Fruit fly (Drosophila melanogaster) whole organism, embryonic: ENCODE measurements around the gene CG44158.

Source experiments
- CG10209 ChIP-seq: fragments of 200-800 bp; sonication (Bioruptor generic); optimal IDR thresholded peaks from 3 replicates; lab custom pipeline; 2017; ENCODE audit warnings: missing biosample characterization, mild to moderate bottlenecking, missing genetic modification characterization, missing genetic modification reagents
- CG10267 ChIP-seq: fragments of 200-800 bp; sonication (Bioruptor generic); optimal IDR thresholded peaks from 2 replicates; lab custom pipeline; 2018; ENCODE audit warnings: missing biosample characterization, mild to moderate bottlenecking, missing genetic modification characterization, moderate library complexity
- CG10543 ChIP-seq: fragments of 200-800 bp; sonication (Bioruptor generic); optimal IDR thresholded peaks from 3 replicates; lab custom pipeline; 2017; ENCODE audit warnings: missing biosample characterization, mild to moderate bottlenecking, missing genetic modification characterization, moderate library complexity
- CG11695 ChIP-seq: fragments of 200-800 bp; sonication (Bioruptor generic); IDR thresholded peaks from 3 replicates; pipeline ENCODE4 v1.3.6; 2022; ENCODE audit warnings: missing biosample characterization, missing genetic modification characterization
- CG12071 ChIP-seq: fragments of 200-800 bp; sonication (Bioruptor generic); optimal IDR thresholded peaks from 3 replicates; lab custom pipeline; 2018; ENCODE audit warnings: missing biosample characterization, mild to moderate bottlenecking, missing genetic modification characterization
- CG13624 ChIP-seq: fragments of 200-800 bp; sonication (Bioruptor generic); optimal IDR thresholded peaks from 2 replicates; lab custom pipeline; 2016; ENCODE audit warnings: missing biosample characterization, missing genetic modification characterization
- CG14667 ChIP-seq: fragments of 200-800 bp; sonication (Bioruptor generic); IDR thresholded peaks from 2 replicates; pipeline ENCODE4 v1.3.6; 2022; ENCODE audit warnings: missing biosample characterization, missing genetic modification characterization
- CG14965 ChIP-seq: fragments of 200-800 bp; sonication (Bioruptor generic); optimal IDR thresholded peaks from 2 replicates; lab custom pipeline; 2016; ENCODE audit warnings: missing biosample characterization, missing genetic modification characterization, borderline replicate concordance
- CG2875 ChIP-seq: fragments of 200-800 bp; sonication (Bioruptor generic); optimal IDR thresholded peaks from 2 replicates; lab custom pipeline; 2017; ENCODE audit warnings: missing biosample characterization, mild to moderate bottlenecking, missing genetic modification characterization, missing genetic modification reagents
- CG31224 ChIP-seq: fragments of 200-800 bp; sonication (Bioruptor generic); IDR thresholded peaks from 2 replicates; pipeline ENCODE4 v1.3.6; 2022; ENCODE audit warnings: missing biosample characterization, missing genetic modification characterization
- CG33557 ChIP-seq: fragments of 200-800 bp; sonication (Bioruptor generic); optimal IDR thresholded peaks from 2 replicates; lab custom pipeline; 2019; ENCODE audit warnings: missing biosample characterization, mild to moderate bottlenecking, missing genetic modification characterization, moderate library complexity
- CG34224 ChIP-seq: fragments of 200-800 bp; sonication (Bioruptor generic); IDR thresholded peaks from 3 replicates; pipeline ENCODE4 v1.3.6; 2022; ENCODE audit warnings: missing biosample characterization, missing genetic modification characterization; ENCODE audit not compliant: partially characterized antibody
- CG3726 ChIP-seq: fragments of 200-800 bp; sonication (Bioruptor generic); IDR thresholded peaks from 3 replicates; pipeline ENCODE4, ENCODE4 v1.3.6; 2022; ENCODE audit warnings: missing biosample characterization, missing genetic modification characterization
- CG4617 ChIP-seq: fragments of 200-800 bp; sonication (Bioruptor generic); optimal IDR thresholded peaks from 3 replicates; lab custom pipeline; 2016; ENCODE audit warnings: missing biosample characterization, missing genetic modification characterization, borderline replicate concordance
- CG4730 ChIP-seq: fragments of 200-800 bp; sonication (Bioruptor generic); IDR thresholded peaks from 2 replicates; pipeline ENCODE4 v1.3.6; 2022; ENCODE audit warnings: missing biosample characterization, missing genetic modification characterization
- CG6654 ChIP-seq: fragments of 200-800 bp; sonication (Bioruptor generic); optimal IDR thresholded peaks from 2 replicates; lab custom pipeline; 2017; ENCODE audit warnings: missing biosample characterization, mild to moderate bottlenecking, missing genetic modification characterization
- CG6854 ChIP-seq: fragments of 200-800 bp; sonication (Bioruptor generic); optimal IDR thresholded peaks from 3 replicates; lab custom pipeline; 2017; ENCODE audit warnings: missing biosample characterization, mild to moderate bottlenecking, missing genetic modification characterization
- CG7745 ChIP-seq: fragments of 200-800 bp; sonication (Bioruptor generic); optimal IDR thresholded peaks from 2 replicates; lab custom pipeline; 2018; ENCODE audit warnings: missing biosample characterization, mild to moderate bottlenecking, missing genetic modification characterization, moderate library complexity
- CHES-1-like ChIP-seq: fragments of 200-800 bp; sonication (Bioruptor generic); optimal IDR thresholded peaks from 2 replicates; lab custom pipeline; 2016; ENCODE audit warnings: missing biosample characterization, missing genetic modification characterization
- CTCF ChIP-seq: fragments of 200-800 bp; sonication (Bioruptor generic); optimal IDR thresholded peaks from 2 replicates; lab custom pipeline; 2017; ENCODE audit warnings: missing biosample characterization, mild to moderate bottlenecking, missing genetic modification characterization, moderate library complexity
- CkIIα-i1 ChIP-seq: fragments of 200-800 bp; sonication (Bioruptor generic); IDR thresholded peaks from 2 replicates; pipeline ENCODE4 v1.3.6; 2022; ENCODE audit warnings: missing biosample characterization, missing genetic modification characterization
- Dref ChIP-seq: fragments of 200-800 bp; sonication (Bioruptor generic); IDR thresholded peaks from 2 replicates; pipeline ENCODE4 v1.3.6; 2022; ENCODE audit warnings: missing biosample characterization, missing genetic modification characterization
- Ets65A ChIP-seq: fragments of 200-800 bp; sonication (Bioruptor generic); peaks from one replicate; lab custom pipeline; 2016; ENCODE audit warnings: missing biosample characterization, missing genetic modification characterization
- Ets97D ChIP-seq: fragments of 200-800 bp; sonication (Bioruptor generic); optimal IDR thresholded peaks from 3 replicates; lab custom pipeline; 2016; ENCODE audit warnings: missing biosample characterization, missing genetic modification characterization
- Gug ChIP-seq: fragments of 200-800 bp; sonication (Bioruptor generic); IDR thresholded peaks from 4 replicates; pipeline ENCODE4 v1.3.6; 2022; ENCODE audit warnings: missing biosample characterization, missing genetic modification characterization
- HHEX ChIP-seq: fragments of 200-800 bp; sonication (Bioruptor generic); optimal IDR thresholded peaks from 3 replicates; lab custom pipeline; 2017; ENCODE audit warnings: missing biosample characterization, mild to moderate bottlenecking, missing genetic modification characterization, missing genetic modification reagents
- HLHmδ ChIP-seq: fragments of 200-800 bp; sonication (Bioruptor generic); optimal IDR thresholded peaks from 2 replicates; lab custom pipeline; 2018; ENCODE audit warnings: missing biosample characterization, mild to moderate bottlenecking, missing genetic modification characterization, moderate library complexity
- Mad ChIP-seq: fragments of 200-800 bp; sonication (Bioruptor generic); optimal IDR thresholded peaks from 2 replicates; lab custom pipeline; 2016; ENCODE audit warnings: missing biosample characterization, missing genetic modification characterization
- NC2α ChIP-seq: fragments of 200-800 bp; sonication (Bioruptor generic); optimal IDR thresholded peaks from 2 replicates; lab custom pipeline; 2016; ENCODE audit warnings: missing biosample characterization, missing genetic modification characterization
- NfI ChIP-seq: fragments of 200-800 bp; sonication (Bioruptor generic); optimal IDR thresholded peaks from 3 replicates; lab custom pipeline; 2018; ENCODE audit warnings: missing biosample characterization, mild to moderate bottlenecking, missing genetic modification characterization, moderate library complexity
- Optix ChIP-seq: fragments of 200-800 bp; sonication (Bioruptor generic); IDR thresholded peaks from 3 replicates; pipeline ENCODE4 v1.3.6; 2022; ENCODE audit warnings: missing biosample characterization, missing genetic modification characterization
- TFAM ChIP-seq: fragments of 200-800 bp; sonication (Bioruptor generic); optimal IDR thresholded peaks from 2 replicates; lab custom pipeline; 2017; ENCODE audit warnings: missing biosample characterization, missing genetic modification characterization, inconsistent platforms
- amos ChIP-seq: fragments of 200-800 bp; sonication (Bioruptor generic); IDR thresholded peaks from 2 replicates; pipeline ENCODE4 v1.3.6; 2022; ENCODE audit warnings: missing biosample characterization, missing genetic modification characterization; ENCODE audit not compliant: partially characterized antibody
- ap ChIP-seq: fragments of 200-800 bp; sonication (Bioruptor generic); IDR thresholded peaks from 2 replicates; pipeline ENCODE4 v1.3.6; 2022; ENCODE audit warnings: missing biosample characterization, missing genetic modification characterization
- az2 ChIP-seq: fragments of 200-800 bp; sonication (Bioruptor generic); optimal IDR thresholded peaks from 3 replicates; lab custom pipeline; 2016; ENCODE audit warnings: missing biosample characterization, missing genetic modification characterization
- danr ChIP-seq: fragments of 200-800 bp; sonication (Bioruptor generic); IDR thresholded peaks from 2 replicates; pipeline ENCODE4 v1.3.6; 2022; ENCODE audit warnings: missing biosample characterization, missing genetic modification characterization
- en ChIP-seq: fragments of 200-800 bp; sonication (Bioruptor generic); optimal IDR thresholded peaks from 2 replicates; lab custom pipeline; 2016; ENCODE audit warnings: missing biosample characterization, missing genetic modification characterization
- exex ChIP-seq: fragments of 200-800 bp; sonication (Bioruptor generic); optimal IDR thresholded peaks from 4 replicates; lab custom pipeline; 2018; ENCODE audit warnings: missing biosample characterization, mild to moderate bottlenecking, missing genetic modification characterization, moderate library complexity
- ftz-f1 ChIP-seq: fragments of 200-800 bp; sonication (Bioruptor generic); optimal IDR thresholded peaks from 2 replicates; lab custom pipeline; 2016; ENCODE audit warnings: missing biosample characterization, missing genetic modification characterization
- gsb-n ChIP-seq: fragments of 200-800 bp; sonication (Bioruptor generic); optimal IDR thresholded peaks from 3 replicates; lab custom pipeline; 2018; ENCODE audit warnings: missing biosample characterization, mild to moderate bottlenecking, missing genetic modification characterization
- ham ChIP-seq: fragments of 200-800 bp; sonication (Bioruptor generic); IDR thresholded peaks from 2 replicates; pipeline ENCODE4 v1.3.6; 2022; ENCODE audit warnings: missing biosample characterization, missing genetic modification characterization
- hkb ChIP-seq, 2 experiments: fragments of 200-800 bp in 1 of 2; fragments of >200 bp in 1 of 2; sonication (Bioruptor generic) in 1 of 2; IDR thresholded peaks in 1 of 2; optimal IDR thresholded peaks in 1 of 2; 2 replicates each; pipeline versions ENCODE4 v1.3.6 to Lab custom; 2017 to 2022; ENCODE audit warnings: missing biosample characterization in 1 of 2, missing genetic modification characterization in 1 of 2
- inv ChIP-seq: fragments of 200-800 bp; sonication (Bioruptor generic); IDR thresholded peaks from 2 replicates; pipeline ENCODE4 v1.3.6; 2022; ENCODE audit warnings: missing biosample characterization, missing genetic modification characterization; ENCODE audit not compliant: partially characterized antibody
- knrl ChIP-seq: fragments of 200-800 bp; sonication (Bioruptor generic); IDR thresholded peaks from 3 replicates; pipeline ENCODE4 v1.3.6; 2022; ENCODE audit warnings: missing biosample characterization, missing genetic modification characterization; ENCODE audit not compliant: partially characterized antibody
- pan ChIP-seq, 4 experiments: fragments of >200 bp in 3 of 4; fragments of 200-800 bp in 1 of 4; sonication (Bioruptor generic) in 1 of 4; optimal IDR thresholded peaks in 3 of 4; IDR thresholded peaks in 1 of 4; 2 replicates each; pipeline versions ENCODE4 v1.3.6 to Lab custom; 2017 to 2022; ENCODE audit warnings: missing biosample characterization in 2 of 4, missing genetic modification characterization in 2 of 4, mixed read lengths in 1 of 4
- peb ChIP-seq: fragments of 200-800 bp; sonication (Bioruptor generic); IDR thresholded peaks from 2 replicates; pipeline ENCODE4 v1.3.6; 2022; ENCODE audit warnings: missing biosample characterization, missing genetic modification characterization
- seq ChIP-seq: fragments of 200-800 bp; sonication (Bioruptor generic); IDR thresholded peaks from 2 replicates; pipeline ENCODE4 v1.3.6; 2022; ENCODE audit warnings: missing biosample characterization, missing genetic modification characterization
- slp2 ChIP-seq: fragments of 200-800 bp; sonication (Bioruptor generic); optimal IDR thresholded peaks from 2 replicates; lab custom pipeline; 2016; ENCODE audit warnings: missing biosample characterization, missing genetic modification characterization
- sob ChIP-seq: fragments of 200-800 bp; sonication (Bioruptor generic); IDR thresholded peaks from 2 replicates; pipeline ENCODE4 v1.3.6; 2022; ENCODE audit warnings: missing biosample characterization, missing genetic modification characterization
- stc ChIP-seq: fragments of 200-800 bp; sonication (Bioruptor generic); IDR thresholded peaks from 2 replicates; pipeline ENCODE4 v1.3.6; 2022; ENCODE audit warnings: missing biosample characterization, missing genetic modification characterization

The CG44158 gene

DNA sequence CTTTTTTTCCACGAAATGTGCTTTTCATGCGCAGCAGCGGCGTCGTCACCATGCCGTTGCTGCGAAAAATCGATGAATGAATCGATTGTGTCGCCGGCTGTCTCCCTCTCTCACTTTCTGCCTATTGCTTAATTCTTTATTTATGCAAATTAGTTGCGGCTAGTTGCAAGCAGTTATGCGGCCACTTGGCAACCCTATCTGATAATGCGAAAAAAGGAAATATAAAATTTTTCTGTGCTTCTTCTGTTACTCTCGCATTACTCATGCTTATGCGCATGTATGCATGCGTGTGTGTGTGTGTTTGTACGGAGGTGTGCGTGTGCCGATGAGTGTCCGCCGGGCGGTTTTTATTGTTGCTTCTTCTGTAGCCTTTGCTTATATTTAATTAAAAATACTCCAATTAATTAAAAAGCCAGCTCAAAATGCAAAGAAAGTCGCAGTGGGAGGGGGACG is 35.2 kb downstream of the CG44158 start (continued):
- TF ChIP-seq NC2α (GFP tag; lab: Kevin White, UChicago), result no peak
- TF ChIP-seq CG3726 (GFP tag; lab: Robert Waterston, UW), result no peak
- TF ChIP-seq TFAM, result no peak
- peak; percentile 30; the same call in 1 of the 3 replicates for TF ChIP-seq knrl (GFP tag; lab: Robert Waterston, UW)
- 0 out of 2 replicates have a peak, but pooled peaks have one; percentile 3 for TF ChIP-seq seq (GFP tag; lab: Robert Waterston, UW)
- no peak for TF ChIP-seq CG10543
- no peak for TF ChIP-seq stc (GFP tag; lab: Robert Waterston, UW)
- TF ChIP-seq CG10267 (tag; lab: Kevin White, UChicago), result no peak
- TF ChIP-seq CG12071, result peak; percentile 58
- TF ChIP-seq CG6854 (GFP tag; lab: Kevin White, UChicago), result peak; percentile 27
- TF ChIP-seq CG13624, result no peak
- TF ChIP-seq CG7745, result no peak
- no peak for TF ChIP-seq Mad (GFP tag; lab: Kevin White, UChicago)
- no peak for TF ChIP-seq CG2875 (GFP tag; lab: Kevin White, UChicago)
- no peak for TF ChIP-seq amos (GFP tag; lab: Robert Waterston, UW)
- no peak for TF ChIP-seq Dref
- TF ChIP-seq NfI (GFP tag; lab: Kevin White, UChicago), result no peak
- no peak for TF ChIP-seq inv (GFP tag; lab: Robert Waterston, UW)
- no peak for TF ChIP-seq sob (GFP tag; lab: Robert Waterston, UW)
- TF ChIP-seq ap (GFP tag; lab: Robert Waterston, UW), result no peak
- TF ChIP-seq CG6654, result no peak
- TF ChIP-seq CG14965 (GFP tag; lab: Kevin White, UChicago), result no peak
- TF ChIP-seq ham (GFP tag; lab: Robert Waterston, UW), result no peak
- TF ChIP-seq CG11695 (GFP tag; lab: Robert Waterston, UW), result no peak
- no peak for TF ChIP-seq danr (GFP tag; lab: Robert Waterston, UW)
- no peak for TF ChIP-seq pan (optimal IDR thresholded peaks at IDR 0.05; lab: Kevin White, UChicago)
- peak in 1 of 2 experiments; percentile 14 for TF ChIP-seq pan (GFP tag; optimal IDR thresholded peaks at IDR 0.05 in 1 of 2, IDR thresholded peaks at IDR 0.05 in 1 of 2)
- no peak for TF ChIP-seq hkb (optimal IDR thresholded peaks at IDR 0.05; lab: Kevin White, UChicago)
- TF ChIP-seq hkb (GFP tag; IDR thresholded peaks at IDR 0.05; lab: Robert Waterston, UW), result no peak
- no peak for TF ChIP-seq HLHmδ (GFP tag; lab: Kevin White, UChicago)
- TF ChIP-seq CG34224 (GFP tag; lab: Robert Waterston, UW), result no peak
- no peak for TF ChIP-seq CTCF (GFP tag; lab: Kevin White, UChicago)
- no peak for TF ChIP-seq HHEX (GFP tag; lab: Kevin White, UChicago)
- no peak for TF ChIP-seq ftz-f1
- no peak for TF ChIP-seq CG14667 (GFP tag; lab: Robert Waterston, UW)
- no peak for TF ChIP-seq CG4730 (GFP tag; lab: Robert Waterston, UW)
- no peak for TF ChIP-seq CG10209 (GFP tag; lab: Kevin White, UChicago)
- TF ChIP-seq peb (GFP tag; lab: Robert Waterston, UW), result no peak
- TF ChIP-seq az2 (GFP tag; lab: Kevin White, UChicago), result no peak
- no peak for TF ChIP-seq CG31224
- TF ChIP-seq gsb-n, result no peak
- no peak for TF ChIP-seq Ets65A
- TF ChIP-seq en (GFP tag; lab: Kevin White, UChicago), result no peak
- TF ChIP-seq Ets97D (GFP tag; lab: Kevin White, UChicago), result no peak
- no peak for TF ChIP-seq slp2 (GFP tag; lab: Kevin White, UChicago)
- no peak for TF ChIP-seq CkIIα-i1 (GFP tag; lab: Robert Waterston, UW)
- no peak for TF ChIP-seq Optix (GFP tag; lab: Robert Waterston, UW)
- TF ChIP-seq CHES-1-like (GFP tag; lab: Kevin White, UChicago), result no peak
- TF ChIP-seq Gug (GFP tag; lab: Robert Waterston, UW), result peak; percentile 21; the same call in 1 of the 4 replicates
- no peak for TF ChIP-seq CG33557 (GFP tag; lab: Kevin White, UChicago)
- TF ChIP-seq exex (tag; lab: Kevin White, UChicago), result no peak
- no peak for TF ChIP-seq CG4617
